Worm (Caenorhabditis elegans) whole organism, L3 larva: ENCODE results near the gene W06A11.1.

Experiments used
- ZK546.5 ChIP-seq: sonication (generic microtip); optimal IDR thresholded peaks from 2 replicates; lab custom pipeline; 2017; ENCODE audit warnings: missing biosample characterization, missing genetic modification characterization
- ama-1 ChIP-seq: fragments of 150-350 bp; optimal IDR thresholded peaks from 2 replicates; lab custom pipeline; 2018
- ceh-82 ChIP-seq: fragments of 150-350 bp; optimal IDR thresholded peaks from 2 replicates; lab custom pipeline; 2014; ENCODE audit warnings: missing biosample characterization, missing genetic modification characterization
- daf-12 ChIP-seq: fragments of 150-350 bp; optimal IDR thresholded peaks from 2 replicates; lab custom pipeline; 2014; ENCODE audit warnings: missing biosample characterization, missing genetic modification reagents, missing genetic modification characterization
- egl-27 ChIP-seq: sonication (generic microtip); optimal IDR thresholded peaks from 4 replicates; lab custom pipeline; 2017; ENCODE audit warnings: missing biosample characterization, missing genetic modification reagents, missing genetic modification characterization
- elt-2 ChIP-seq: sonication (generic microtip); optimal IDR thresholded peaks from 2 replicates; lab custom pipeline; 2016; ENCODE audit warnings: missing genetic modification reagents, mild to moderate bottlenecking, missing genetic modification characterization, missing compliant biosample characterization
- eor-1 ChIP-seq, 2 experiments: fragments of 150-350 bp; optimal IDR thresholded peaks; 2 replicates each; lab custom pipeline; 2014 to 2018; ENCODE audit warnings: missing biosample characterization in 2 of 2, missing genetic modification characterization in 2 of 2
- fkh-10 ChIP-seq: sonication (generic microtip); optimal IDR thresholded peaks from 2 replicates; lab custom pipeline; 2017; ENCODE audit warnings: missing biosample characterization, missing genetic modification reagents, missing genetic modification characterization
- fos-1 ChIP-seq: fragments of 150-350 bp; optimal IDR thresholded peaks from 2 replicates; lab custom pipeline; 2014; ENCODE audit warnings: missing biosample characterization, missing genetic modification characterization
- hmg-11 ChIP-seq: sonication (generic microtip); optimal IDR thresholded peaks from 2 replicates; lab custom pipeline; 2016; ENCODE audit warnings: missing genetic modification characterization, missing compliant biosample characterization
- jun-1 ChIP-seq: fragments of 150-350 bp; optimal IDR thresholded peaks from 2 replicates; lab custom pipeline; 2014; ENCODE audit warnings: missing biosample characterization, missing genetic modification reagents, missing genetic modification characterization
- lin-15B ChIP-seq: fragments of 150-350 bp; optimal IDR thresholded peaks from 2 replicates; lab custom pipeline; 2014; ENCODE audit warnings: missing biosample characterization, missing genetic modification characterization
- lin-39 ChIP-seq: fragments of 150-350 bp; optimal IDR thresholded peaks from 2 replicates; lab custom pipeline; 2018; ENCODE audit warnings: missing biosample characterization, missing genetic modification reagents, missing genetic modification characterization
- lsy-12 ChIP-seq: sonication (generic microtip); optimal IDR thresholded peaks from 2 replicates; lab custom pipeline; 2016; ENCODE audit warnings: mild to moderate bottlenecking, missing genetic modification characterization, missing compliant biosample characterization
- mdl-1 ChIP-seq: fragments of 150-350 bp; optimal IDR thresholded peaks from 2 replicates; lab custom pipeline; 2014; ENCODE audit warnings: missing biosample characterization, missing genetic modification characterization
- mml-1 ChIP-seq: fragments of 150-350 bp; sonication (generic microtip); optimal IDR thresholded peaks from 3 replicates; lab custom pipeline; 2014; ENCODE audit warnings: missing biosample characterization, missing genetic modification characterization
- nfya-1 ChIP-seq: sonication (generic microtip); optimal IDR thresholded peaks from 2 replicates; lab custom pipeline; 2017; ENCODE audit warnings: missing genetic modification characterization, mild to moderate bottlenecking, missing compliant biosample characterization, antibody characterized with exemption, moderate library complexity; ENCODE audit not compliant: insufficient read depth
- nhr-11 ChIP-seq: fragments of 150-350 bp; optimal IDR thresholded peaks from 2 replicates; lab custom pipeline; 2014; ENCODE audit warnings: missing biosample characterization, missing genetic modification characterization
- nhr-12 ChIP-seq: fragments of 150-350 bp; optimal IDR thresholded peaks from 2 replicates; lab custom pipeline; 2014; ENCODE audit warnings: missing biosample characterization, missing genetic modification characterization
- nhr-23 ChIP-seq: fragments of 150-350 bp; optimal IDR thresholded peaks from 2 replicates; lab custom pipeline; 2014; ENCODE audit warnings: missing biosample characterization, missing genetic modification reagents, missing genetic modification characterization
- nhr-237 ChIP-seq: fragments of 150-350 bp; optimal IDR thresholded peaks from 2 replicates; lab custom pipeline; 2014; ENCODE audit warnings: missing biosample characterization, missing genetic modification characterization
- nhr-25 ChIP-seq: sonication (generic microtip); optimal IDR thresholded peaks from 2 replicates; lab custom pipeline; 2017; ENCODE audit warnings: missing biosample characterization, missing genetic modification characterization
- nhr-28 ChIP-seq: fragments of 150-350 bp; optimal IDR thresholded peaks from 2 replicates; lab custom pipeline; 2014; ENCODE audit warnings: missing biosample characterization, missing genetic modification characterization
- nhr-43 ChIP-seq: sonication (generic microtip); optimal IDR thresholded peaks from 2 replicates; lab custom pipeline; 2016; ENCODE audit warnings: mild to moderate bottlenecking, missing genetic modification characterization, missing compliant biosample characterization; ENCODE audit not compliant: poor library complexity, severe bottlenecking
- nhr-67 ChIP-seq: fragments of 150-350 bp; optimal IDR thresholded peaks from 2 replicates; lab custom pipeline; 2014; ENCODE audit warnings: missing biosample characterization, missing genetic modification characterization
- nhr-76 ChIP-seq: fragments of 150-350 bp; sonication (generic microtip); optimal IDR thresholded peaks from 5 replicates; lab custom pipeline; 2014; ENCODE audit warnings: missing biosample characterization, missing genetic modification characterization
- nhr-77 ChIP-seq: fragments of 150-350 bp; optimal IDR thresholded peaks from 2 replicates; lab custom pipeline; 2014; ENCODE audit warnings: missing biosample characterization, missing genetic modification characterization
- pha-4 ChIP-seq: fragments of 150-350 bp; optimal IDR thresholded peaks from 2 replicates; lab custom pipeline; 2014; ENCODE audit warnings: missing biosample characterization, missing genetic modification reagents, missing genetic modification characterization
- pqm-1 ChIP-seq: fragments of 150-350 bp; optimal IDR thresholded peaks from 2 replicates; lab custom pipeline; 2017; ENCODE audit warnings: missing biosample characterization, missing genetic modification characterization, inconsistent platforms
- skn-1 ChIP-seq: fragments of 150-350 bp; optimal IDR thresholded peaks from 2 replicates; lab custom pipeline; 2014; ENCODE audit warnings: missing biosample characterization, missing genetic modification characterization
- tbx-2 ChIP-seq: sonication (generic microtip); optimal IDR thresholded peaks from 2 replicates; lab custom pipeline; 2016; ENCODE audit warnings: mild to moderate bottlenecking, missing genetic modification characterization, missing compliant biosample characterization
- unc-39 ChIP-seq: sonication (generic microtip); optimal IDR thresholded peaks from 4 replicates; lab custom pipeline; 2017; ENCODE audit warnings: missing biosample characterization, missing genetic modification characterization
- unc-62 ChIP-seq: fragments of 150-350 bp; sonication (generic microtip); optimal IDR thresholded peaks from 4 replicates; lab custom pipeline; 2014; ENCODE audit warnings: missing biosample characterization, missing genetic modification reagents, missing genetic modification characterization
- ztf-4 ChIP-seq: fragments of 150-350 bp; optimal IDR thresholded peaks from 2 replicates; lab custom pipeline; 2014; ENCODE audit warnings: missing biosample characterization, missing genetic modification characterization

W06A11.1 gene

ce11 chrII:4068141-4068540 is 783 bp downstream of the W06A11.1 start:
- no peak for TF ChIP-seq elt-2 (tag; lab: Kevin White, UChicago)
- no peak for TF ChIP-seq jun-1 (tag; lab: Kevin White, UChicago)
- no peak for TF ChIP-seq fkh-10 (GFP tag; lab: Kevin White, UChicago)
- TF ChIP-seq mdl-1 (tag; lab: Kevin White, UChicago): no peak
- TF ChIP-seq egl-27 (tag; lab: Kevin White, UChicago): no peak
- no peak for TF ChIP-seq lin-39 (tag; lab: Kevin White, UChicago)
- TF ChIP-seq lin-15B (tag; lab: Kevin White, UChicago): no peak
- TF ChIP-seq skn-1 (tag; lab: Kevin White, UChicago): no peak
- no peak for TF ChIP-seq nhr-67 (tag; lab: Kevin White, UChicago)
- no peak for TF ChIP-seq nfya-1 (tag; lab: Kevin White, UChicago)

ce11 chrII:4071075-4071474 is 3.7 kb downstream of the W06A11.1 start:
- TF ChIP-seq nhr-23 (tag; lab: Kevin White, UChicago) (no peak), nhr-237 (tag; lab: Kevin White, UChicago) (no peak), tbx-2 (tag; lab: Kevin White, UChicago) (no peak), nhr-43 (tag; lab: Kevin White, UChicago) (no peak), mml-1 (tag; lab: Kevin White, UChicago) (no peak), nhr-25 (tag; lab: Kevin White, UChicago) (no peak), elt-2 (tag; lab: Kevin White, UChicago) (no peak), nfya-1 (tag; lab: Kevin White, UChicago) (no peak), lin-15B (tag; lab: Kevin White, UChicago) (no peak), nhr-77 (tag; lab: Kevin White, UChicago) (no peak), jun-1 (tag; lab: Kevin White, UChicago) (no peak), pqm-1 (tag; lab: Kevin White, UChicago) (no peak), lin-39 (tag; lab: Kevin White, UChicago) (no peak), ama-1 (lab: Kevin White, UChicago) (no peak), eor-1 (tag; optimal IDR thresholded peaks at IDR 0.05; lab: Kevin White, UChicago) (no peak)

ce11 chrII:4074710-4075109 is 7.4 kb downstream of the W06A11.1 start:
- TF ChIP-seq nfya-1 (tag; lab: Kevin White, UChicago) (peak; percentile 83), ceh-82 (tag; lab: Kevin White, UChicago) (no peak)
- TF ChIP-seq, all 47 proteins: peak for 1

ce11 chrII:4081141-4081540 is 13.8 kb downstream of the W06A11.1 start:
- no peak for TF ChIP-seq fos-1 (tag; lab: Kevin White, UChicago)
- TF ChIP-seq nhr-237 (tag; lab: Kevin White, UChicago): no peak
- TF ChIP-seq hmg-11 (tag; lab: Kevin White, UChicago): no peak
- no peak for TF ChIP-seq egl-27 (tag; lab: Kevin White, UChicago)
- TF ChIP-seq pha-4 (tag; lab: Kevin White, UChicago): no peak
- TF ChIP-seq unc-62 (GFP tag; lab: Kevin White, UChicago): no peak
- TF ChIP-seq unc-39: no peak
- TF ChIP-seq ZK546.5 (tag; lab: Kevin White, UChicago): no peak

ce11 chrII:4081891-4082290 is 14.5 kb downstream of the W06A11.1 start:
- no peak for TF ChIP-seq fkh-10 (GFP tag; lab: Kevin White, UChicago)
- TF ChIP-seq nhr-11 (tag; lab: Kevin White, UChicago): no peak
- no peak for TF ChIP-seq pha-4 (tag; lab: Kevin White, UChicago)
- TF ChIP-seq nhr-28 (tag; lab: Kevin White, UChicago): no peak
- no peak for TF ChIP-seq nhr-237 (tag; lab: Kevin White, UChicago)
- no peak for TF ChIP-seq pqm-1 (tag; lab: Kevin White, UChicago)
- no peak for TF ChIP-seq daf-12 (tag; lab: Kevin White, UChicago)
- no peak for TF ChIP-seq lin-39 (tag; lab: Kevin White, UChicago)
- TF ChIP-seq, all 47 proteins: peak for 0

ce11 chrII:4082754-4083153 is 15.4 kb downstream of the W06A11.1 start, which contains the start of gene R11F4.2:
TSS of gene R11F4.2 (plus strand) at chrII:4083054.
- TF ChIP-seq ama-1 (lab: Kevin White, UChicago) (no peak), nhr-12 (no peak), nhr-28 (tag; lab: Kevin White, UChicago) (no peak), lsy-12 (tag; lab: Kevin White, UChicago) (no peak), unc-39 (no peak), ztf-4 (tag; lab: Kevin White, UChicago) (no peak), nhr-76 (no peak)
